Worm (Caenorhabditis elegans) whole organism, midembryonic: ENCODE measurements around the gene F21D12.2.

ENCODE experiments used
- T22C8.4 ChIP-seq: fragments of 200-800 bp; sonication (Bioruptor generic); IDR thresholded peaks from 2 replicates; pipeline ENCODE4 v1.3.6; 2022; ENCODE audit warnings: missing genetic modification characterization, missing compliant biosample characterization
- cog-1 ChIP-seq: sonication (generic microtip); optimal IDR thresholded peaks from 2 replicates; lab custom pipeline; 2016; ENCODE audit warnings: missing genetic modification characterization, missing compliant biosample characterization
- flt-1 ChIP-seq: fragments of 200-800 bp; sonication (Bioruptor generic); IDR thresholded peaks from 2 replicates; pipeline ENCODE4 v1.3.6; 2022; ENCODE audit warnings: missing genetic modification characterization, missing compliant biosample characterization
- klf-2 ChIP-seq: fragments of 200-800 bp; sonication (Bioruptor generic); conservative IDR thresholded peaks from 2 replicates; pipeline ENCODE4 v1.3.6; 2022; ENCODE audit warnings: missing genetic modification reagents, missing genetic modification characterization, missing compliant biosample characterization
- med-1 ChIP-seq: sonication (generic microtip); optimal IDR thresholded peaks from 2 replicates; lab custom pipeline; 2017; ENCODE audit warnings: missing genetic modification characterization, mild to moderate bottlenecking, missing compliant biosample characterization, antibody characterized with exemption, missing genetic modification reagents; ENCODE audit not compliant: insufficient read depth
- ref-1 ChIP-seq: fragments of 200-800 bp; sonication (Bioruptor generic); conservative IDR thresholded peaks from 2 replicates; pipeline ENCODE4 v1.3.6; 2022; ENCODE audit warnings: missing genetic modification reagents, missing genetic modification characterization, missing compliant biosample characterization
- tab-1 ChIP-seq: fragments of 200-800 bp; sonication (Bioruptor generic); IDR thresholded peaks from 2 replicates; pipeline ENCODE4 v1.3.6; 2022; ENCODE audit warnings: missing genetic modification characterization, missing compliant biosample characterization
- ztf-23 ChIP-seq: fragments of 200-800 bp; sonication (Bioruptor generic); IDR thresholded peaks from 2 replicates; pipeline ENCODE4 v1.3.6; 2022; ENCODE audit warnings: missing genetic modification reagents, missing genetic modification characterization, missing compliant biosample characterization
- ztf-29 ChIP-seq: fragments of 200-800 bp; sonication (Bioruptor generic); IDR thresholded peaks from 2 replicates; pipeline ENCODE4 v1.3.6; 2022; ENCODE audit warnings: missing genetic modification reagents, missing genetic modification characterization, missing compliant biosample characterization

F21D12.2 gene

DNA sequence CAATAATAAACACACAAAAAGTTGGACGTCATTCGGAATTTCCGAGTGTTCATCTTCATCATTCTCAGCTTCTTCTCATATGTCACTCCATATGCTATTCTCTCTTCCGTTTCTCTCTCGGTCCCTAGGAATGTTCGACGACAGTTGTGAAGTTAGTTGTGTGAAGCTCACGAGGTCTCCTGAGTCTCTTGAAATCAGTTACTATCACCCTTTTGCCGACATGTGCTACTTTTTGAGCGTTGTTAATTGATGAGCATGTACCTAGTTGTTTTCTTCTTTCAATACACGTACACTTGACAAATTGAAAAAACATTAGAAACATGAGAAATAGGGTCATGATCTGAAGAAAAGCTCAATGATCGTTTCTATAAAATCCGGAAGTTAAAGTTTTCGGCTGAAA is 5.7 kb downstream of the F21D12.2 start:
- TF ChIP-seq ref-1 (GFP tag; lab: Robert Waterston, UW) (no peak), klf-2 (GFP tag; lab: Robert Waterston, UW) (no peak), med-1 (GFP tag; lab: Kevin White, UChicago) (no peak), ztf-23 (GFP tag; lab: Robert Waterston, UW) (no peak), tab-1 (no peak), cog-1 (tag; lab: Kevin White, UChicago) (no peak), T22C8.4 (no peak), flt-1 (GFP tag; lab: Robert Waterston, UW) (no peak), ztf-29 (GFP tag; lab: Robert Waterston, UW) (no peak)

- TF ChIP-seq cog-1 (tag; lab: Kevin White, UChicago) (no peak), flt-1 (GFP tag; lab: Robert Waterston, UW) (no peak), klf-2 (GFP tag; lab: Robert Waterston, UW) (no peak), med-1 (GFP tag; lab: Kevin White, UChicago) (no peak), tab-1 (no peak), ztf-29 (GFP tag; lab: Robert Waterston, UW) (no peak), T22C8.4 (no peak), ztf-23 (GFP tag; lab: Robert Waterston, UW) (no peak), ref-1 (GFP tag; lab: Robert Waterston, UW) (no peak)
Observed at ce11 chrII:7323925-7324324, 6.4 kb downstream of the F21D12.2 start, which contains the start of gene F21D12.3. Gene F21D12.3, minus strand, starts transcription at chrII:7324025.

ce11 chrII:7325063-7325480 is 7.5 kb downstream of the F21D12.2 start:
- TF ChIP-seq flt-1 (GFP tag; lab: Robert Waterston, UW) (no peak), ref-1 (GFP tag; lab: Robert Waterston, UW) (no peak), ztf-23 (GFP tag; lab: Robert Waterston, UW) (no peak), ztf-29 (GFP tag; lab: Robert Waterston, UW) (no peak), klf-2 (GFP tag; lab: Robert Waterston, UW) (no peak), T22C8.4 (no peak), cog-1 (tag; lab: Kevin White, UChicago) (no peak), tab-1 (no peak), med-1 (GFP tag; lab: Kevin White, UChicago) (no peak)

ce11 chrII:7326199-7326598 is 8.6 kb downstream of the F21D12.2 start:
- no peak for TF ChIP-seq flt-1 (GFP tag; lab: Robert Waterston, UW)
- no peak for TF ChIP-seq klf-2 (GFP tag; lab: Robert Waterston, UW)
- no peak for TF ChIP-seq med-1 (GFP tag; lab: Kevin White, UChicago)
- no peak for TF ChIP-seq ref-1 (GFP tag; lab: Robert Waterston, UW)
- TF ChIP-seq ztf-29 (GFP tag; lab: Robert Waterston, UW): no peak
- no peak for TF ChIP-seq ztf-23 (GFP tag; lab: Robert Waterston, UW)
- no peak for TF ChIP-seq T22C8.4
- TF ChIP-seq tab-1: no peak
- TF ChIP-seq cog-1 (tag; lab: Kevin White, UChicago): no peak

- TF ChIP-seq ztf-29 (GFP tag; lab: Robert Waterston, UW) (no peak), klf-2 (GFP tag; lab: Robert Waterston, UW) (no peak), tab-1 (no peak), cog-1 (tag; lab: Kevin White, UChicago) (no peak), med-1 (GFP tag; lab: Kevin White, UChicago) (no peak), T22C8.4 (no peak), ztf-23 (GFP tag; lab: Robert Waterston, UW) (no peak), flt-1 (GFP tag; lab: Robert Waterston, UW) (no peak)
Observed at ce11 chrII:7326997-7327396, 9.4 kb downstream of the F21D12.2 start.

ce11 chrII:7331224-7331623 is 13.7 kb downstream of the F21D12.2 start, which contains the start of gene npax-1:
Gene npax-1, minus strand, starts transcription at chrII:7331324.
- TF ChIP-seq ztf-23 (GFP tag; lab: Robert Waterston, UW) (no peak), ztf-29 (GFP tag; lab: Robert Waterston, UW) (no peak), klf-2 (GFP tag; lab: Robert Waterston, UW) (no peak), med-1 (GFP tag; lab: Kevin White, UChicago) (no peak), T22C8.4 (no peak), cog-1 (tag; lab: Kevin White, UChicago) (no peak), tab-1 (no peak), ref-1 (GFP tag; lab: Robert Waterston, UW) (no peak), flt-1 (GFP tag; lab: Robert Waterston, UW) (no peak)

- TF ChIP-seq ztf-23 (GFP tag; lab: Robert Waterston, UW): no peak
- TF ChIP-seq klf-2 (GFP tag; lab: Robert Waterston, UW): no peak
- TF ChIP-seq tab-1: no peak
- TF ChIP-seq cog-1 (tag; lab: Kevin White, UChicago): peak; percentile 15
Observed at ce11 chrII:7337469-7337893, 19.9 kb downstream of the F21D12.2 start.

DNA sequence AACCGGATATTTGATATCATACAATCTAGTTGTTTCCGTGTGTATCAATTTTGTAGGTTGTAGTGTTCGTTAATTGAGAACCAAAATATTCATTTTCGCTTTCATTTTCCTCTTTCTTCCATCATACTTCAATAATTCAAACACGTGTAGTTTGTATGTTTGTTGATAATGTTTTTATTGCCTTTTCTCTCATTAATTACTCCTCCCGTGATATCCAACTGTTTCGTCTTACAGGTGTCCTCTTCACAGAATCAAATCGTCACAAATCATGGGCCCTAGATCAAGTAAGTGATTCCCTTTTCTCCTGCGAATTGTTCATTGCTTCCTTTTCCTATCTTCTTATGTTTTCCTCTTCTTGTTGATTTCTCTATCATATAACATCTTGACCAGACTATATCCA is 21.4 kb downstream of the F21D12.2 start, which contains the start of gene nhr-21:
Gene nhr-21, plus strand, starts transcription at position 235 of the 400 bp plus-strand sequence.
- TF ChIP-seq klf-2 (GFP tag; lab: Robert Waterston, UW): no peak
- no peak for TF ChIP-seq med-1 (GFP tag; lab: Kevin White, UChicago)
- no peak for TF ChIP-seq ztf-23 (GFP tag; lab: Robert Waterston, UW)
- no peak for TF ChIP-seq ztf-29 (GFP tag; lab: Robert Waterston, UW)
- TF ChIP-seq flt-1 (GFP tag; lab: Robert Waterston, UW): no peak
- no peak for TF ChIP-seq tab-1
- no peak for TF ChIP-seq ref-1 (GFP tag; lab: Robert Waterston, UW)
- TF ChIP-seq cog-1 (tag; lab: Kevin White, UChicago): no peak
- no peak for TF ChIP-seq T22C8.4

DNA sequence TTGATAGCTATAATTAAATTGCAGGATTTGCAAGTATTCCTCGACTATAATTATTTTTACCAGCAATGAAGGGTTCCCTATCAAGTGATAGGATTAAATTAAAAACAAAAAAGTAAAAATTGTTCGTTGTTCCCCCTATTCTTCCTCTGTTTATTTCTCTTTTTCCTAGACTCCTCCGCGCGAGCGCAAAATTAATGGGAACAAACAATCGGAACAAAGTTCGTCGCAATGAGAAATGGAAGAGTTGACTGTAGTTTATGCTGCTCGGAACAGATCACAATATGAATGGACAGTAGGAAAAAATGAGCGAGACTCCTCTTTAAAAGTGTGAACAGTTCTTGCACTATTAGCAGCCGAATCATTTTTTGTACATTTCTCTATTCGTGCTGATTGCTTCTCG is 23.1 kb downstream of the F21D12.2 start:
- no peak for TF ChIP-seq ztf-29 (GFP tag; lab: Robert Waterston, UW)
- no peak for TF ChIP-seq T22C8.4
- no peak for TF ChIP-seq klf-2 (GFP tag; lab: Robert Waterston, UW)
- TF ChIP-seq cog-1 (tag; lab: Kevin White, UChicago): no peak
- no peak for TF ChIP-seq ref-1 (GFP tag; lab: Robert Waterston, UW)
- no peak for TF ChIP-seq med-1 (GFP tag; lab: Kevin White, UChicago)
- no peak for TF ChIP-seq ztf-23 (GFP tag; lab: Robert Waterston, UW)
- no peak for TF ChIP-seq tab-1
- no peak for TF ChIP-seq flt-1 (GFP tag; lab: Robert Waterston, UW)
